Worm (Caenorhabditis elegans): Measurements from ENCODE around the gene clec-258.

DNA sequence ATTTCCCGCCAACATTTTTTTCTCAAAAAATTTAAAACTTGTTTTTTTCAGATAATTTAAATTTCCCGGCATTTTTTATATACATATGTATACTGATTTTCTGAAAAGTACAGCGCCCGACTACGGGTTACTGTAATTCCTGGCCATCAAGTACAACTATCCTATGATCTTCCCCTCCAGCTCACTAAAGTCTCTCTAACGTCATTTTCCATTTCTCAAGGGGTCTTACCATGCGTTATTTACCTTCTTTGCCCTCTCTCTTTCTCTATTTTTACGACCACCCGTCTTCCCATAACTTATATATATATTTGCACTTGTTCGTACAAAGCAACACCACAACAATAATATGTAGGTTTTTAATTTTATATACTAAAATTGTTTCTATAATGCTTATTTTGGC lies 32.0 kb upstream of the clec-258 start, which contains the start of gene W04E12.9:
- TF ChIP-seq tbx-2 (tag; optimal IDR thresholded peaks at IDR 0.05) = no peak
- TF ChIP-seq sox-2 (GFP tag; IDR thresholded peaks at IDR 0.05) = no peak
- no peak for TF ChIP-seq che-1 (tag; optimal IDR thresholded peaks at IDR 0.05)
- no peak for TF ChIP-seq pax-1 (tag; optimal IDR thresholded peaks at IDR 0.05)
- no peak for TF ChIP-seq fkh-10 (GFP tag; optimal IDR thresholded peaks at IDR 0.05)
- TF ChIP-seq nfya-1 (tag; optimal IDR thresholded peaks at IDR 0.05) = no peak
- no peak for TF ChIP-seq sox-4 (tag; optimal IDR thresholded peaks at IDR 0.05)

Data from whole organism, late embryonic.